Fruit fly (Drosophila melanogaster) whole organism, pupa: ENCODE data around the gene CG10013.

Experiments
- CG10348 ChIP-seq: fragments of 200-800 bp; sonication (Bioruptor generic); IDR thresholded peaks from 2 replicates; pipeline ENCODE4 v1.3.6; 2022; ENCODE audit warnings: missing biosample characterization, missing genetic modification characterization
- CG12605 ChIP-seq: fragments of 200-800 bp; sonication (Bioruptor generic); IDR thresholded peaks from 2 replicates; pipeline ENCODE4 v1.3.6; 2022; ENCODE audit warnings: missing biosample characterization, missing genetic modification characterization
- CG14655 ChIP-seq: fragments of 200-800 bp; sonication (Bioruptor generic); optimal IDR thresholded peaks from 3 replicates; lab custom pipeline; 2017; ENCODE audit warnings: mild to moderate bottlenecking, missing biosample characterization, missing genetic modification reagents, missing genetic modification characterization
- CG15710 ChIP-seq: fragments of 200-800 bp; sonication (Bioruptor generic); optimal IDR thresholded peaks from 2 replicates; lab custom pipeline; 2018; ENCODE audit warnings: missing biosample characterization, mild to moderate bottlenecking, missing genetic modification characterization, moderate library complexity
- CG32121 ChIP-seq: fragments of 200-800 bp; sonication (Bioruptor generic); IDR thresholded peaks from 2 replicates; pipeline ENCODE4 v1.3.6; 2022; ENCODE audit warnings: missing biosample characterization, missing genetic modification characterization
- CG34367 ChIP-seq: fragments of 200-800 bp; sonication (Bioruptor generic); optimal IDR thresholded peaks from 2 replicates; lab custom pipeline; 2018; ENCODE audit warnings: missing biosample characterization, mild to moderate bottlenecking, missing genetic modification characterization
- CG8301 ChIP-seq: fragments of 200-800 bp; sonication (Bioruptor generic); optimal IDR thresholded peaks from 2 replicates; lab custom pipeline; 2018; ENCODE audit warnings: missing biosample characterization, mild to moderate bottlenecking, missing genetic modification characterization
- Pif1A ChIP-seq: fragments of 200-800 bp; sonication (Bioruptor generic); optimal IDR thresholded peaks from 3 replicates; lab custom pipeline; 2016; ENCODE audit warnings: missing biosample characterization, missing genetic modification characterization
- rn ChIP-seq: fragments of 200-800 bp; sonication (Bioruptor generic); IDR thresholded peaks from 2 replicates; pipeline ENCODE4 v1.3.6; 2022; ENCODE audit warnings: missing biosample characterization, missing genetic modification characterization

DNA sequence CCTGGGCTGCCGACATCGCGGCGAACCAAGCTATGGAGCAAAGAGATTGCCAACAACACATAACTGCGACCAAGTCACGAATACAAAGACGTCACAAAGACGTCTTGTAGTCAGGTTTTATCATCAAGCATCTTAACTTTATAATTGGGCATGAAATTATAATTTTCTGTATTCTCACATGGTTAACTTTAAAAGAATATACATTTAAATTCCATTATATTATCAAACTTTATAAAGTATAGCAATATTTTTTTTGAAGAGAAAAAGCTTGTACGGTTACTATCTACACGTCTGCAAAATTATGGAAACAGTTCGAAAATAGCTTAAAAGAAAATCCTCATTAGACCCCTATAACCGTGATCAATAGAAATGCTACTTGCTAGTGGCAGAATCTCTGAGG is 28.7 kb downstream of the CG10013 start, which contains the start of gene CG10041:
- TF ChIP-seq CG10348 (no peak), CG34367 (tag; lab: Kevin White, UChicago) (no peak), rn (GFP tag; lab: Robert Waterston, UW) (no peak), CG14655 (GFP tag; lab: Kevin White, UChicago) (no peak), CG8301 (no peak), Pif1A (GFP tag; lab: Kevin White, UChicago) (no peak), CG15710 (tag; lab: Kevin White, UChicago) (no peak), CG12605 (GFP tag; lab: Robert Waterston, UW) (no peak), CG32121 (GFP tag; lab: Robert Waterston, UW) (no peak)
